Worm (Caenorhabditis elegans) whole organism, L4 larva: ENCODE measurements around the gene ubh-3.

Experiments
- Y105C5A.15 ChIP-seq: fragments of 200-800 bp; sonication (Bioruptor generic); IDR thresholded peaks from 2 replicates; pipeline ENCODE4 v1.3.6; 2022; ENCODE audit warnings: missing genetic modification characterization, missing compliant biosample characterization
- aha-1 ChIP-seq: fragments of 150-350 bp; peaks from one replicate; lab custom pipeline; 2014; ENCODE audit warnings: missing biosample characterization, missing genetic modification characterization
- aly-2 ChIP-seq: sonication (generic microtip); optimal IDR thresholded peaks from 2 replicates; lab custom pipeline; 2018; ENCODE audit warnings: missing biosample characterization, missing genetic modification characterization
- ama-1 ChIP-seq: fragments of 150-350 bp; optimal IDR thresholded peaks from 2 replicates; lab custom pipeline; 2014; ENCODE audit warnings: inconsistent platforms, mixed read lengths
- attf-4 ChIP-seq: sonication (generic microtip); optimal IDR thresholded peaks from 3 replicates; lab custom pipeline; 2017; ENCODE audit warnings: missing biosample characterization, missing genetic modification characterization
- daf-16 ChIP-seq, 3 experiments: sonication (generic microtip); optimal IDR thresholded peaks; 2 replicates each; lab custom pipeline; 2016 to 2017; ENCODE audit warnings: missing genetic modification characterization in 3 of 3, missing genetic modification reagents in 3 of 3, mild to moderate bottlenecking in 2 of 3, missing compliant biosample characterization in 2 of 3, missing biosample characterization in 1 of 3, moderate library complexity in 1 of 3
- dmd-6 ChIP-seq: fragments of 200-800 bp; sonication (Bioruptor generic); IDR thresholded peaks from 2 replicates; pipeline ENCODE4 v1.3.6; 2022; ENCODE audit warnings: missing genetic modification reagents, missing genetic modification characterization, missing compliant biosample characterization
- dmd-8 ChIP-seq: fragments of 200-800 bp; sonication (Bioruptor generic); IDR thresholded peaks from 2 replicates; pipeline ENCODE4 v1.3.6; 2022; ENCODE audit warnings: missing genetic modification characterization, missing compliant biosample characterization
- dve-1 ChIP-seq: sonication (generic microtip); optimal IDR thresholded peaks from 2 replicates; lab custom pipeline; 2017; ENCODE audit warnings: antibody characterized with exemption, mild to moderate bottlenecking, missing genetic modification characterization, missing compliant biosample characterization; ENCODE audit not compliant: insufficient read depth
- egl-27 ChIP-seq: sonication (generic microtip); optimal IDR thresholded peaks from 3 replicates; lab custom pipeline; 2017; ENCODE audit warnings: missing biosample characterization, missing genetic modification reagents, missing genetic modification characterization
- egl-43 ChIP-seq: fragments of 200-800 bp; sonication (Bioruptor generic); IDR thresholded peaks from 2 replicates; pipeline ENCODE4 v1.3.6; 2022; ENCODE audit warnings: missing genetic modification reagents, missing genetic modification characterization, missing compliant biosample characterization
- fkh-10 ChIP-seq: fragments of 150-350 bp; optimal IDR thresholded peaks from 2 replicates; lab custom pipeline; 2014; ENCODE audit warnings: missing biosample characterization, missing genetic modification reagents, missing genetic modification characterization
- hlh-11 ChIP-seq: fragments of 200-800 bp; sonication (Bioruptor generic); optimal IDR thresholded peaks from 2 replicates; lab custom pipeline; 2018; ENCODE audit warnings: mild to moderate bottlenecking, missing genetic modification characterization, missing compliant biosample characterization
- hlh-30 ChIP-seq: sonication (generic microtip); optimal IDR thresholded peaks from 2 replicates; lab custom pipeline; 2017; ENCODE audit warnings: antibody characterized with exemption, mild to moderate bottlenecking, missing genetic modification characterization, missing compliant biosample characterization; ENCODE audit not compliant: insufficient read depth
- lim-7 ChIP-seq: fragments of 200-800 bp; sonication (Bioruptor generic); IDR thresholded peaks from 2 replicates; pipeline ENCODE4 v1.3.6; 2022; ENCODE audit warnings: missing genetic modification characterization, missing compliant biosample characterization
- lin-1 ChIP-seq: fragments of 200-800 bp; sonication (Bioruptor generic); IDR thresholded peaks from 2 replicates; pipeline ENCODE4 v1.3.6; 2022; ENCODE audit warnings: missing genetic modification reagents, missing genetic modification characterization, missing compliant biosample characterization
- lin-13 ChIP-seq: fragments of 150-350 bp; optimal IDR thresholded peaks from 2 replicates; lab custom pipeline; 2014; ENCODE audit warnings: missing biosample characterization, missing genetic modification reagents, missing genetic modification characterization
- lsy-2 ChIP-seq, 2 experiments: fragments of 150-350 bp in 1 of 2; sonication (generic microtip) in 1 of 2; optimal IDR thresholded peaks; 2 replicates each; lab custom pipeline; 2014 to 2017; ENCODE audit warnings: missing biosample characterization in 2 of 2, missing genetic modification characterization in 2 of 2
- mdl-1 ChIP-seq, 2 experiments: fragments of 150-350 bp in 1 of 2; sonication (generic microtip) in 1 of 2; optimal IDR thresholded peaks; 2 replicates each; lab custom pipeline; 2014 to 2017; ENCODE audit warnings: missing biosample characterization in 2 of 2, missing genetic modification characterization in 2 of 2
- mdt-29 ChIP-seq: fragments of 200-800 bp; sonication (Bioruptor generic); IDR thresholded peaks from 2 replicates; pipeline ENCODE4 v1.3.6; 2022; ENCODE audit warnings: missing genetic modification reagents, missing genetic modification characterization, missing compliant biosample characterization
- nhr-111 ChIP-seq: fragments of 200-800 bp; sonication (Bioruptor generic); optimal IDR thresholded peaks from 2 replicates; lab custom pipeline; 2018; ENCODE audit warnings: mild to moderate bottlenecking, missing genetic modification characterization, missing compliant biosample characterization
- nhr-28 ChIP-seq: fragments of 150-350 bp; optimal IDR thresholded peaks from 2 replicates; lab custom pipeline; 2014; ENCODE audit warnings: missing biosample characterization, missing genetic modification characterization
- nhr-41 ChIP-seq: fragments of 200-800 bp; sonication (Bioruptor generic); IDR thresholded peaks from 2 replicates; pipeline ENCODE4 v1.3.6; 2022; ENCODE audit warnings: missing genetic modification reagents, missing genetic modification characterization, missing compliant biosample characterization
- nhr-42 ChIP-seq: fragments of 200-800 bp; sonication (Bioruptor generic); IDR thresholded peaks from 2 replicates; pipeline ENCODE4 v1.3.6; 2022; ENCODE audit warnings: missing genetic modification characterization, missing compliant biosample characterization
- nhr-48 ChIP-seq: sonication (generic microtip); optimal IDR thresholded peaks from 2 replicates; lab custom pipeline; 2016; ENCODE audit warnings: mild to moderate bottlenecking, missing genetic modification characterization, missing compliant biosample characterization
- nhr-6 ChIP-seq: fragments of 150-350 bp; optimal IDR thresholded peaks from 2 replicates; lab custom pipeline; 2014; ENCODE audit warnings: missing biosample characterization, missing genetic modification characterization
- nhr-77 ChIP-seq: fragments of 150-350 bp; optimal IDR thresholded peaks from 2 replicates; lab custom pipeline; 2014; ENCODE audit warnings: missing biosample characterization, missing genetic modification characterization
- pqm-1 ChIP-seq: sonication (generic microtip); optimal IDR thresholded peaks from 2 replicates; lab custom pipeline; 2017; ENCODE audit warnings: missing biosample characterization, missing genetic modification characterization
- skn-1 ChIP-seq: fragments of 150-350 bp; optimal IDR thresholded peaks from 2 replicates; lab custom pipeline; 2014; ENCODE audit warnings: missing biosample characterization, missing genetic modification characterization
- snpc-1.2 ChIP-seq: fragments of 200-800 bp; sonication (Bioruptor generic); IDR thresholded peaks from 2 replicates; pipeline ENCODE4 v1.3.6; 2022; ENCODE audit warnings: missing genetic modification reagents, missing genetic modification characterization, missing compliant biosample characterization
- snpc-4 ChIP-seq: fragments of 150-350 bp; optimal IDR thresholded peaks from 2 replicates; lab custom pipeline; 2014; ENCODE audit warnings: missing biosample characterization, missing genetic modification characterization
- unc-62 ChIP-seq, 3 experiments: fragments of 150-350 bp in 1 of 3; sonication (generic microtip); optimal IDR thresholded peaks in 2 of 3; peaks in 1 of 3; 1 replicate in 1 of 3; 2 replicates in 2 of 3; lab custom pipeline; 2014 to 2017; ENCODE audit warnings: missing biosample characterization in 3 of 3, missing genetic modification characterization in 3 of 3, missing genetic modification reagents in 3 of 3, missing genotype in 1 of 3

The ubh-3 gene

ce11 chrV:6498903-6499302 is 9.7 kb downstream of the ubh-3 start, which contains the start of gene W01A11.1:
TSS of gene W01A11.1 (plus strand) at chrV:6499224.
- TF ChIP-seq pqm-1 (tag; lab: Kevin White, UChicago) (peak; percentile 37), daf-16 (GFP tag; optimal IDR thresholded peaks at IDR 0.05; lab: Kevin White, UChicago) (no peak), daf-16 (tag; optimal IDR thresholded peaks at IDR 0.05; lab: Kevin White, UChicago) (peak; percentile 71), nhr-28 (tag; lab: Kevin White, UChicago) (peak; percentile 97), dmd-8 (GFP tag; lab: Robert Waterston, UW) (no peak), egl-43 (GFP tag; lab: Robert Waterston, UW) (no peak), nhr-77 (peak; percentile 96)

- peak; percentile 13 for TF ChIP-seq fkh-10 (GFP tag; lab: Kevin White, UChicago)
- TF ChIP-seq nhr-28 (tag; lab: Kevin White, UChicago), result peak; percentile 74
- TF ChIP-seq aha-1 (tag; lab: Kevin White, UChicago), result peak; percentile 92
- no peak for TF ChIP-seq daf-16 (GFP tag; optimal IDR thresholded peaks at IDR 0.05; lab: Kevin White, UChicago)
- peak; percentile 55 for TF ChIP-seq daf-16 (tag; optimal IDR thresholded peaks at IDR 0.05; lab: Kevin White, UChicago)
- TF ChIP-seq hlh-30 (tag; lab: Kevin White, UChicago), result peak; percentile 6
- TF ChIP-seq lin-13 (GFP tag; lab: Kevin White, UChicago), result no peak
Observed at ce11 chrV:6498441-6498840, 10.2 kb downstream of the ubh-3 start.

- no peak for TF ChIP-seq snpc-4 (tag; lab: Kevin White, UChicago)
- TF ChIP-seq snpc-1.2 (GFP tag; lab: Robert Waterston, UW), result 0 out of 2 replicates have a peak, but pooled peaks have one; percentile 22
- TF ChIP-seq lsy-2 (tag; optimal IDR thresholded peaks at IDR 0.05; lab: Kevin White, UChicago), result peak in 1 of 2 experiments; percentile 51
Observed at ce11 chrV:6496611-6497158, 11.9 kb downstream of the ubh-3 start, which contains the start of gene dgtr-1. TSS of gene dgtr-1 (plus strand) at chrV:6497108.

ce11 chrV:6495353-6495752 is 13.2 kb downstream of the ubh-3 start:
- TF ChIP-seq hlh-11 (tag; lab: Kevin White, UChicago), result peak; percentile 2
- no peak for TF ChIP-seq egl-27 (tag; lab: Kevin White, UChicago)
- TF ChIP-seq daf-16 (GFP tag; optimal IDR thresholded peaks at IDR 0.05; lab: Kevin White, UChicago), result no peak
- peak; percentile 8 for TF ChIP-seq daf-16 (tag; optimal IDR thresholded peaks at IDR 0.05; lab: Kevin White, UChicago)
- no peak for TF ChIP-seq Y105C5A.15 (GFP tag; lab: Robert Waterston, UW)
- peak; percentile 7 for TF ChIP-seq nhr-28 (tag; lab: Kevin White, UChicago)
- TF ChIP-seq nhr-41 (GFP tag; lab: Robert Waterston, UW), result no peak

ce11 chrV:6493821-6494220 is 14.8 kb downstream of the ubh-3 start, which contains the start of gene cpt-6:
TSS of gene cpt-6 (minus strand) at chrV:6493921.
- TF ChIP-seq skn-1 (tag; lab: Kevin White, UChicago) (no peak), nhr-111 (GFP tag; lab: Kevin White, UChicago) (no peak), aly-2 (tag; lab: Kevin White, UChicago) (no peak), nhr-42 (GFP tag; lab: Robert Waterston, UW) (no peak), Y105C5A.15 (GFP tag; lab: Robert Waterston, UW) (no peak), mdl-1 (tag; optimal IDR thresholded peaks at IDR 0.05; lab: Kevin White, UChicago) (no peak), nhr-6 (tag; lab: Kevin White, UChicago) (no peak), fkh-10 (GFP tag; lab: Kevin White, UChicago) (no peak), lim-7 (no peak), snpc-4 (tag; lab: Kevin White, UChicago) (no peak), nhr-48 (tag; lab: Kevin White, UChicago) (no peak)

ce11 chrV:6492497-6492896 is 16.1 kb downstream of the ubh-3 start:
- TF ChIP-seq attf-4, result no peak
- peak; percentile 13 for TF ChIP-seq pqm-1 (tag; lab: Kevin White, UChicago)
- TF ChIP-seq dve-1 (tag; lab: Kevin White, UChicago), result peak; percentile 12
- no peak for TF ChIP-seq ama-1 (lab: Kevin White, UChicago)
- no peak for TF ChIP-seq lin-1 (GFP tag; lab: Robert Waterston, UW)
- TF ChIP-seq mdt-29, result no peak
- TF ChIP-seq unc-62 (GFP tag; optimal IDR thresholded peaks at IDR 0.05 in 1 of 2; lab: Kevin White, UChicago), result peak in 1 of 2 experiments; percentile 96
- no peak for TF ChIP-seq unc-62 (tag; optimal IDR thresholded peaks at IDR 0.05; lab: Kevin White, UChicago)
- TF ChIP-seq nhr-28 (tag; lab: Kevin White, UChicago), result peak; percentile 34
- TF ChIP-seq daf-16 (GFP tag; optimal IDR thresholded peaks at IDR 0.05; lab: Kevin White, UChicago), result no peak
- TF ChIP-seq daf-16 (tag; optimal IDR thresholded peaks at IDR 0.05; lab: Kevin White, UChicago), result peak; percentile 59
- TF ChIP-seq hlh-11 (tag; lab: Kevin White, UChicago), result peak; percentile 58
- TF ChIP-seq hlh-30 (tag; lab: Kevin White, UChicago), result peak; percentile 48
- peak; percentile 62 for TF ChIP-seq dmd-6
- TF ChIP-seq mdl-1 (tag; optimal IDR thresholded peaks at IDR 0.05; lab: Kevin White, UChicago), result peak in 1 of 2 experiments; percentile 8
